Fruit fly (Drosophila melanogaster) whole organism, larva: ENCODE results near the gene CG7914.
A peak's percentile ranks its signal among the peaks of the same experiment; 100 is the strongest.

ENCODE experiments used
- noc ChIP-seq: fragments of 200-800 bp; sonication (Bioruptor generic); optimal IDR thresholded peaks from 3 replicates; lab custom pipeline; 2019; ENCODE audit warnings: missing biosample characterization, mild to moderate bottlenecking, missing genetic modification characterization, moderate library complexity

The CG7914 gene

dm6 chrX:19193336-19193735, at the start of gene CG7914, which contains the start of gene CG14194:
Gene CG7914, minus strand, starts transcription at chrX:19193448.
Gene CG14194, plus strand, starts transcription at chrX:19193555.
- no peak for TF ChIP-seq noc (tag; lab: Kevin White, UChicago)

dm6 chrX:19241790-19242373, 48.6 kb upstream of the CG7914 start, which contains the start of gene CG14196:
Gene CG14196, minus strand, starts transcription at chrX:19241840.
- TF ChIP-seq noc (tag; lab: Kevin White, UChicago), result no peak

dm6 chrX:19240230-19240839, 47.1 kb upstream of the CG7914 start:
- no peak for TF ChIP-seq noc (tag; lab: Kevin White, UChicago)

- TF ChIP-seq noc (tag; lab: Kevin White, UChicago), result no peak
These were observed 46.1 kb upstream of the CG7914 start for dm6 chrX:19239365-19239764.

- TF ChIP-seq noc (tag; lab: Kevin White, UChicago), result no peak
These were observed 45.4 kb upstream of the CG7914 start for dm6 chrX:19238613-19239012.

- TF ChIP-seq noc (tag; lab: Kevin White, UChicago), result no peak
These were observed 36.7 kb upstream of the CG7914 start for dm6 chrX:19229855-19230433.

- TF ChIP-seq noc (tag; lab: Kevin White, UChicago), result no peak
These were observed 32.0 kb upstream of the CG7914 start for dm6 chrX:19225304-19225640.

- no peak for TF ChIP-seq noc (tag; lab: Kevin White, UChicago)
These were observed 31.5 kb upstream of the CG7914 start for dm6 chrX:19224580-19225303.

- TF ChIP-seq noc (tag; lab: Kevin White, UChicago), result no peak
These were observed 27.8 kb upstream of the CG7914 start for dm6 chrX:19220963-19221572.

- TF ChIP-seq noc (tag; lab: Kevin White, UChicago), result no peak
These were observed 27.2 kb upstream of the CG7914 start, which contains the start of gene CG7884 for dm6 chrX:19220415-19220814. Gene CG7884, plus strand, starts transcription at chrX:19220622.

dm6 chrX:19216671-19217070, 23.4 kb upstream of the CG7914 start:
- TF ChIP-seq noc (tag; lab: Kevin White, UChicago), result peak; percentile 70

- no peak for TF ChIP-seq noc (tag; lab: Kevin White, UChicago)
These were observed 22.0 kb upstream of the CG7914 start, which contains the start of gene Muc18B for dm6 chrX:19215215-19215614. Gene Muc18B, plus strand, starts transcription at chrX:19215515.

dm6 chrX:19212954-19213353, 19.7 kb upstream of the CG7914 start, which contains the start of gene Mur18B:
Gene Mur18B, plus strand, starts transcription at chrX:19213254.
- no peak for TF ChIP-seq noc (tag; lab: Kevin White, UChicago)

dm6 chrX:19211982-19212381, 18.7 kb upstream of the CG7914 start, which contains the start of gene CG14195:
Gene CG14195, minus strand, starts transcription at chrX:19212082.
- no peak for TF ChIP-seq noc (tag; lab: Kevin White, UChicago)

- TF ChIP-seq noc (tag; lab: Kevin White, UChicago), result no peak
These were observed 14.8 kb upstream of the CG7914 start, which contains the start of gene Ulp1 for dm6 chrX:19208014-19208413. Gene Ulp1, minus strand, starts transcription at chrX:19208187.
